Worm (Caenorhabditis elegans) whole organism, young adult: ENCODE measurements around the gene rin-1.

Source experiments
- B0035.1 ChIP-seq: sonication (generic microtip); optimal IDR thresholded peaks from 2 replicates; lab custom pipeline; 2016; ENCODE audit warnings: missing genetic modification characterization, mild to moderate bottlenecking, missing compliant biosample characterization, missing genotype, missing genetic modification reagents
- F33H1.4 ChIP-seq: fragments of 200-800 bp; sonication (Bioruptor generic); IDR thresholded peaks from 2 replicates; pipeline ENCODE4 v1.3.6; 2022; ENCODE audit warnings: missing genetic modification reagents, missing genetic modification characterization, missing compliant biosample characterization
- F57A8.1 ChIP-seq: fragments of 200-800 bp; sonication (Bioruptor generic); optimal IDR thresholded peaks from 2 replicates; lab custom pipeline; 2018; ENCODE audit warnings: mild to moderate bottlenecking, missing genetic modification characterization, moderate library complexity, missing compliant biosample characterization
- Y53G8AR.9 ChIP-seq: fragments of 200-800 bp; sonication (Bioruptor generic); conservative IDR thresholded peaks from 2 replicates; pipeline ENCODE4 v1.3.6; 2022; ENCODE audit warnings: missing genetic modification reagents, missing genetic modification characterization, missing compliant biosample characterization
- Y79H2A.3 ChIP-seq: fragments of 200-800 bp; sonication (Bioruptor generic); conservative IDR thresholded peaks from 2 replicates; pipeline ENCODE4 v1.3.6; 2022; ENCODE audit warnings: missing genetic modification reagents, missing genetic modification characterization, missing compliant biosample characterization
- Y95B8A.8 ChIP-seq: fragments of 200-800 bp; sonication (Bioruptor generic); IDR thresholded peaks from 2 replicates; pipeline ENCODE4 v1.3.6; 2022; ENCODE audit warnings: missing genetic modification reagents, missing genetic modification characterization, missing compliant biosample characterization
- attf-6 ChIP-seq: fragments of 200-800 bp; sonication (Bioruptor generic); IDR thresholded peaks from 2 replicates; pipeline ENCODE4 v1.3.6; 2022; ENCODE audit warnings: missing genetic modification reagents, missing genetic modification characterization, missing compliant biosample characterization
- cebp-1 ChIP-seq, 2 experiments: fragments of 200-800 bp in 1 of 2; sonication (Bioruptor generic) in 1 of 2; sonication (generic microtip) in 1 of 2; IDR thresholded peaks in 1 of 2; optimal IDR thresholded peaks in 1 of 2; 2 replicates each; pipeline versions ENCODE4 v1.3.6 to Lab custom; 2017 to 2022; ENCODE audit warnings: missing compliant biosample characterization in 2 of 2, missing genetic modification characterization in 2 of 2, mild to moderate bottlenecking in 1 of 2, missing genetic modification reagents in 1 of 2, moderate library complexity in 1 of 2
- ceh-40 ChIP-seq: fragments of 200-800 bp; sonication (Bioruptor generic); IDR thresholded peaks from 2 replicates; pipeline ENCODE4 v1.3.6; 2022; ENCODE audit warnings: missing genetic modification characterization, missing compliant biosample characterization
- ceh-58 ChIP-seq: fragments of 200-800 bp; sonication (Bioruptor generic); IDR thresholded peaks from 2 replicates; pipeline ENCODE4 v1.3.6; 2022; ENCODE audit warnings: missing genetic modification characterization, missing compliant biosample characterization
- ceh-79 ChIP-seq: sonication (generic microtip); optimal IDR thresholded peaks from 2 replicates; lab custom pipeline; 2017; ENCODE audit warnings: mild to moderate bottlenecking, missing genetic modification characterization, missing compliant biosample characterization
- dox-1 ChIP-seq: fragments of 200-800 bp; sonication (Bioruptor generic); IDR thresholded peaks from 2 replicates; pipeline ENCODE4 v1.3.6; 2022; ENCODE audit warnings: missing genetic modification reagents, missing genetic modification characterization, missing compliant biosample characterization
- dpff-1 ChIP-seq: sonication (generic microtip); optimal IDR thresholded peaks from 2 replicates; lab custom pipeline; 2017; ENCODE audit warnings: mild to moderate bottlenecking, missing genetic modification characterization, missing compliant biosample characterization
- egl-18 ChIP-seq: fragments of 200-800 bp; sonication (Bioruptor generic); IDR thresholded peaks from 2 replicates; pipeline ENCODE4 v1.3.6; 2022; ENCODE audit warnings: missing genetic modification reagents, missing genetic modification characterization, missing compliant biosample characterization
- egrh-3 ChIP-seq: fragments of 200-800 bp; sonication (Bioruptor generic); IDR thresholded peaks from 2 replicates; pipeline ENCODE4 v1.3.6; 2022; ENCODE audit warnings: missing genetic modification reagents, missing genetic modification characterization, missing compliant biosample characterization
- ets-4 ChIP-seq: fragments of 200-800 bp; sonication (Bioruptor generic); optimal IDR thresholded peaks from 2 replicates; lab custom pipeline; 2018; ENCODE audit warnings: mild to moderate bottlenecking, missing genetic modification characterization, missing compliant biosample characterization
- fkh-3 ChIP-seq: sonication (generic microtip); optimal IDR thresholded peaks from 2 replicates; lab custom pipeline; 2016; ENCODE audit warnings: mild to moderate bottlenecking, missing genetic modification characterization, missing compliant biosample characterization
- hlh-12 ChIP-seq: sonication (generic microtip); optimal IDR thresholded peaks from 2 replicates; lab custom pipeline; 2016; ENCODE audit warnings: missing genetic modification characterization, missing compliant biosample characterization
- hmg-1.2 ChIP-seq: fragments of 200-800 bp; sonication (Bioruptor generic); IDR thresholded peaks from 2 replicates; pipeline ENCODE4 v1.3.6; 2022; ENCODE audit warnings: missing genetic modification reagents, missing genetic modification characterization, missing compliant biosample characterization
- let-526 ChIP-seq: fragments of 200-800 bp; sonication (Bioruptor generic); IDR thresholded peaks from 2 replicates; pipeline ENCODE4 v1.3.6; 2022; ENCODE audit warnings: missing genetic modification reagents, missing genetic modification characterization, missing compliant biosample characterization
- lin-26 ChIP-seq: fragments of 200-800 bp; sonication (Bioruptor generic); IDR thresholded peaks from 2 replicates; pipeline ENCODE4 v1.3.6; 2022; ENCODE audit warnings: missing genetic modification reagents, missing genetic modification characterization, missing compliant biosample characterization
- lin-40 ChIP-seq: sonication (generic microtip); optimal IDR thresholded peaks from 2 replicates; lab custom pipeline; 2016; ENCODE audit warnings: missing genetic modification characterization, mild to moderate bottlenecking, missing compliant biosample characterization, missing genotype, missing genetic modification reagents
- madf-3 ChIP-seq: fragments of 200-800 bp; sonication (Bioruptor generic); IDR thresholded peaks from 2 replicates; pipeline ENCODE4 v1.3.6; 2022; ENCODE audit warnings: missing genetic modification reagents, missing genetic modification characterization, missing compliant biosample characterization
- rec-8 ChIP-seq, 2 experiments: sonication (generic microtip); optimal IDR thresholded peaks; 2 replicates each; lab custom pipeline; 2016; ENCODE audit warnings: mild to moderate bottlenecking in 2 of 2, missing genetic modification characterization in 2 of 2, missing genetic modification reagents in 2 of 2, missing genotype in 2 of 2, missing biosample characterization in 1 of 2, missing compliant biosample characterization in 1 of 2, moderate library complexity in 1 of 2
- tlf-1 ChIP-seq: fragments of 200-800 bp; sonication (Bioruptor generic); optimal IDR thresholded peaks from 2 replicates; lab custom pipeline; 2018; ENCODE audit warnings: mild to moderate bottlenecking, missing genetic modification characterization, missing compliant biosample characterization
- xnd-1 ChIP-seq: sonication (generic microtip); optimal IDR thresholded peaks from 2 replicates; lab custom pipeline; 2016; ENCODE audit warnings: missing genotype, missing genetic modification reagents, missing genetic modification characterization, missing compliant biosample characterization
- zfh-2 ChIP-seq: fragments of 200-800 bp; sonication (Bioruptor generic); conservative IDR thresholded peaks from 2 replicates; pipeline ENCODE4 v1.3.6; 2022; ENCODE audit warnings: missing genetic modification reagents, missing genetic modification characterization, missing compliant biosample characterization

The rin-1 gene

DNA sequence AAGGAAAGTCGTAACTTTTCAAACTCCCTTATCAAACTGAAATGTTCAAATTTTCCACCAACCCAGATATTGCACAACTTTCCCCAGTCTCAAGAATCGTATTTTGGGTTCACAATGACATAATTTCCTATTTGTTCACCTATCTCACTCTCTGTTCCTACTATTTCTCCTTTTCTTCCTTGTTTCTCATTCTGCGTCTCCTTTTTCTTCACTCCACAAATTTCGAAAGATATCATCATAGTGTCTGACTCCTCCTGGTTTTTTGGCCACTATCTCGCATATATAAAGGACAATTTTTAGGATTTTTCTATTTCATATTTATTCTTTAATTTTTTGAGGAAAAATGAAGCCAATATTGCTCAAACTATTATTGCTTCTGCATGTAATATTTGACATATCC is 42.4 kb downstream of the rin-1 start, which contains the start of gene haf-7 (continued):
- TF ChIP-seq cebp-1 (GFP tag; IDR thresholded peaks at IDR 0.05; lab: Robert Waterston, UW), result peak; percentile 59; the same call in 1 of the 2 replicates
- TF ChIP-seq cebp-1 (tag; optimal IDR thresholded peaks at IDR 0.05; lab: Kevin White, UChicago), result peak; percentile 74
- TF ChIP-seq xnd-1 (tag; lab: Kevin White, UChicago), result no peak
- TF ChIP-seq, all 124 proteins: peak for 5

DNA sequence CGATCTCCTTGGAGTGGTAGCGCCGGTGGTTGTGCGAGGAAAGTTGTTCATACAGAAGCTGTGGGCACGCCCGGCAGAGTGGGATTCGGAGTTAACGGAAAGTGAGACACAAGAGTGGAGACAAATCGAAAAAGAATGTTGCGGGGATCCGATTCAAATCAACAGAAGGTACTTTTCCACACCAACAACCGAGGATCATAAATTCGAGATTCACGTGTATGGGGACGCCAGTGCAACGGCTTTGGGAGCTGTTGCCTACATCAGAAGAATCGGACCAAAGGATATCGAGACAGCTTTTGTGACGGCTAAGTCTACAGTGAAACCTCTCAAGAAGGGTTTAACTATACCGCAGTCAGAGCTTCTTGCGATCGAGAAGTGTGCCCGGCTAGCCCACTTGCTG is 51.8 kb downstream of the rin-1 start:
- no peak for TF ChIP-seq fkh-3 (tag; lab: Kevin White, UChicago)
- TF ChIP-seq attf-6 (GFP tag; lab: Robert Waterston, UW), result no peak
- no peak for TF ChIP-seq tlf-1 (GFP tag; lab: Kevin White, UChicago)
- no peak for TF ChIP-seq B0035.1 (tag; lab: Kevin White, UChicago)
- TF ChIP-seq let-526, result no peak

DNA sequence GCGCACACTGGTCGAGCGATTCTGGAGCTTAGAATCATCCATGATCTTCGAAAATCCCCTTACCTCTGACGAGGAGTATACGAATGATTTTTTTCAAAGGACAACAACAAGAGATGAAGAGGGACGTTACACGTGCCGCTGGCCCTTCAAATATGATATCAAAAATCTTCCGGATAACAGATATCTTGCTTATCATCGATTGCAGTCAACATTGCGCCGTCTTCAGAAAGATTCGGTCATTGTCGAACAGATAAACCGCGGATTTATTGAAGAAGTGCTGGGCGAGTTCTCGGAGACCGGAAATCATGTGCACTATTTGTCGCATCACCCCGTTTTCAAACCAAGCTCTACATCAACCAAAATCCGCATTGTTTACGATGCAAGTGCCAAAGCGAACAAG is 52.8 kb downstream of the rin-1 start:
- TF ChIP-seq ceh-40 (GFP tag; lab: Robert Waterston, UW) (no peak), zfh-2 (GFP tag; lab: Robert Waterston, UW) (no peak), F57A8.1 (GFP tag; lab: Kevin White, UChicago) (no peak), cebp-1 (GFP tag; IDR thresholded peaks at IDR 0.05; lab: Robert Waterston, UW) (no peak), cebp-1 (tag; optimal IDR thresholded peaks at IDR 0.05; lab: Kevin White, UChicago) (no peak), egl-18 (GFP tag; lab: Robert Waterston, UW) (no peak), Y53G8AR.9 (GFP tag; lab: Robert Waterston, UW) (no peak), tlf-1 (GFP tag; lab: Kevin White, UChicago) (no peak), dox-1 (no peak), ceh-58 (GFP tag; lab: Robert Waterston, UW) (no peak), hlh-12 (tag; lab: Kevin White, UChicago) (no peak), let-526 (no peak), Y95B8A.8 (GFP tag; lab: Robert Waterston, UW) (no peak), rec-8 (tag; optimal IDR thresholded peaks at IDR 0.05; lab: Kevin White, UChicago) (no peak), F33H1.4 (GFP tag; lab: Robert Waterston, UW) (no peak)

DNA sequence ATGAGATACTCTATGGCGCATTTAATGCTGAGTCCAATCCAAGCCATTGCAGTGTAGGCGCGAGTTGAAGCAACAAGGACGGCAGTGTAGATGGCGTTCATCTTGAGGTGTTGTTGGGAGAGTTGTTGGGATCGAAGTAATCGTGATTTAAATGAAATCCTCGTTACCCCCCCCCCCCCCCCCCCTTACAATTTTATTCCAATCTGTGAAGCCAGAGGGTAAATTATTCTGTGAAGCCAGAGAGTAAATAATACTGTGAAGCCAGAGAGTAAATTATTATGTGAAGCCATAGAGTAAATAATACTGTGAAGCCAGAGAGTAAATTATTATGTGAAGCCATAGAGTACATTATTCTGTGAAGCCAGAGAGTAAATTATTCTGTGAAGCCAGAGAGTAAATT is 65.0 kb downstream of the rin-1 start, which contains the start of gene nspa-10:
TSS of gene nspa-10 (minus strand) at position 101 of the 400 bp plus-strand sequence.
- peak; percentile 17; the same call in 1 of the 2 replicates for TF ChIP-seq egrh-3 (GFP tag; lab: Robert Waterston, UW)
- TF ChIP-seq, all 124 proteins: peak for 1; not testable (repeated sequence) for 123

DNA sequence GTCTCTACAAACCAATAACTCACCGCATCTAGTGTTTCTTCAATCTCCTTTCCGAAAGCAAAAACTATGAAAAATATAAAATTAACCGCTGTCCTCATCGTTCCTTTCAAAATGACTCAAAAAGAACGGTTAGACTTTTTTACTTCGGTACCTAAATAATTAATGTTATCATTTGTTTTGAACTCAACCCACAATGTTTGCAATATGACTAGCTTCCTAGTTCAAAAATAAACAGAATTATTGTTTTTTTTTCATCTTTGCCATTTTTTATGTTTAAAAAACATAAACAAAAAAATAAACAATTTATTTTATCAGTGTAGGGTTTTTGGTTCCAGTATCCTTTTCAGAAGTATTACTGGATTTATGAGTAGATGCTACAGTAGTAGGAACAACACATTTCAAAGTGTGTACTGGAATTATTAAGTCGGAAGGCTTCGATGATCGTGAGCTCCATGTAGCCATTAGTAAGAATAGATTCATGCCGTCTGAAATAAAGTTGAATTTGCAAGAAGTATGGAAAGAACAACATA is 66.7 kb downstream of the rin-1 start, which contains the start of the genes lipl-8 and Y50E8A.22:
TSS of gene lipl-8 (minus strand) at position 101 of the 530 bp plus-strand sequence.
TSS of gene Y50E8A.22 (minus strand) at position 480 of the 530 bp plus-strand sequence.
- no peak for TF ChIP-seq ceh-79 (tag; lab: Kevin White, UChicago)
- TF ChIP-seq dpff-1 (tag; lab: Kevin White, UChicago), result no peak
- no peak for TF ChIP-seq Y79H2A.3
- no peak for TF ChIP-seq tlf-1 (GFP tag; lab: Kevin White, UChicago)
- no peak for TF ChIP-seq lin-26 (GFP tag; lab: Robert Waterston, UW)

DNA sequence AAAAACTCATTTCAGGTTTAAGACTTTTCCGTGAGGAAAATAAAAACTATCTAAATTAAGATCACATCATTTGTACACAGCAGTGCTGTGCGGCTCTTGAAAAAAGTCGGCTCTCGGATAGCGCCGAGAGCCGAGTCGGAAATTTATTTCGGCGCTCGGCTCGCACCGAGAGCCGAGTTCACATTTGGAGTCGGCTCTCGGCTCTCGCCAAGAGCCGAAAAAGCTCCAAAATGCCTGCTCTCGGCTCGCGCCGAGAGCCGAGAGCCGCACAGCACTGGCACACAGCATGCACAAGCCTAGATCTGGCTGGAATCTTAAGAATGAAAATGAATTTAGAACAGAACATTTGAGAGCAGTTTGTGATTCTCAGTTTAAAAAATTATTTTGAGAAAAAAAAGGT is 68.4 kb downstream of the rin-1 start:
- no peak for TF ChIP-seq hmg-1.2 (GFP tag; lab: Robert Waterston, UW)
- TF ChIP-seq zfh-2 (GFP tag; lab: Robert Waterston, UW), result peak; percentile 79; the same call in 1 of the 2 replicates
- peak; percentile 70; the same call in 1 of the 2 replicates for TF ChIP-seq egrh-3 (GFP tag; lab: Robert Waterston, UW)
- TF ChIP-seq, all 124 proteins: peak for 2

DNA sequence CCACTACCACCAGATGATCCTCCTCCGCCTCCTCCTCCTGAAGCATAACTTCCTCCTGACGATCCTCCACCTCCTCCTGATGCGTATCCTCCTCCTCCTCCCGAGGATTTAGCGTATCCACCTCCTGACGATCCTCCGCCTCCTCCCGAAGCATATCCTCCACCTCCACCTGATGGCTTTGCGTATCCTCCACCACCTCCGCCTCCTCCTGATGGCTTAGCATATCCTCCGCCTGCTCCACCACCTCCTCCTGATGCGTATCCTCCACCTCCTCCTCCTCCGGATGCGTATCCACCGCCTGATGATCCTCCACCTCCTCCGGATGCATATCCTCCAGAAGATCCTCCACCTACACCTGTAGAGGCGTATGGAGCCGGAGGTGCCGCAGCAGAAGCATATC is 70.6 kb downstream of the rin-1 start:
- TF ChIP-seq lin-26 (GFP tag; lab: Robert Waterston, UW), result 0 out of 2 replicates have a peak, but pooled peaks have one; percentile 14
- no peak for TF ChIP-seq madf-3
- TF ChIP-seq egrh-3 (GFP tag; lab: Robert Waterston, UW), result peak; percentile 69
- TF ChIP-seq ets-4 (GFP tag; lab: Kevin White, UChicago), result no peak
- peak; percentile 85 for TF ChIP-seq zfh-2 (GFP tag; lab: Robert Waterston, UW)
- no peak for TF ChIP-seq lin-40 (tag; lab: Kevin White, UChicago)
